Fruit fly (Drosophila melanogaster) whole organism, embryonic: ENCODE data around the gene Ptth.

Experiments used
- Antp ChIP-seq: fragments of 200-800 bp; sonication (Bioruptor generic); optimal IDR thresholded peaks from 3 replicates; lab custom pipeline; 2016; ENCODE audit warnings: missing biosample characterization, missing genetic modification characterization
- Atf3 ChIP-seq: fragments of 200-800 bp; sonication (Bioruptor generic); optimal IDR thresholded peaks from 3 replicates; lab custom pipeline; 2016; ENCODE audit warnings: missing biosample characterization, missing genetic modification characterization
- BEAF-32 ChIP-seq: fragments of 200-800 bp; sonication (Bioruptor generic); optimal IDR thresholded peaks from 3 replicates; lab custom pipeline; 2017; ENCODE audit warnings: missing biosample characterization, missing genetic modification characterization, mild to moderate bottlenecking, moderate library complexity, missing genetic modification reagents
- CG10209 ChIP-seq: fragments of 200-800 bp; sonication (Bioruptor generic); optimal IDR thresholded peaks from 3 replicates; lab custom pipeline; 2017; ENCODE audit warnings: missing biosample characterization, mild to moderate bottlenecking, missing genetic modification characterization, missing genetic modification reagents
- CG10321 ChIP-seq: fragments of 200-800 bp; sonication (Bioruptor generic); IDR thresholded peaks from 2 replicates; pipeline ENCODE4 v1.3.6; 2022; ENCODE audit warnings: missing biosample characterization, missing genetic modification characterization
- CG10979 ChIP-seq: fragments of 200-800 bp; sonication (Bioruptor generic); optimal IDR thresholded peaks from 2 replicates; lab custom pipeline; 2018; ENCODE audit warnings: missing biosample characterization, mild to moderate bottlenecking, missing genetic modification characterization, moderate library complexity
- CG11504 ChIP-seq: fragments of 200-800 bp; sonication (Bioruptor generic); optimal IDR thresholded peaks from 3 replicates; lab custom pipeline; 2019; ENCODE audit warnings: missing biosample characterization, mild to moderate bottlenecking, missing genetic modification characterization, moderate library complexity
- CG12942 ChIP-seq: fragments of 200-800 bp; sonication (Bioruptor generic); optimal IDR thresholded peaks from 3 replicates; lab custom pipeline; 2016; ENCODE audit warnings: missing biosample characterization, missing genetic modification characterization
- CG13123 ChIP-seq: fragments of 200-800 bp; sonication (Bioruptor generic); optimal IDR thresholded peaks from 2 replicates; lab custom pipeline; 2016; ENCODE audit warnings: missing biosample characterization, missing genetic modification characterization
- CG13894 ChIP-seq: fragments of 200-800 bp; sonication (Bioruptor generic); optimal IDR thresholded peaks from 3 replicates; lab custom pipeline; 2018; ENCODE audit warnings: missing biosample characterization, mild to moderate bottlenecking, missing genetic modification characterization, moderate library complexity
- CG14965 ChIP-seq: fragments of 200-800 bp; sonication (Bioruptor generic); optimal IDR thresholded peaks from 2 replicates; lab custom pipeline; 2016; ENCODE audit warnings: missing biosample characterization, missing genetic modification characterization, borderline replicate concordance
- CG15269 ChIP-seq: fragments of 200-800 bp; sonication (Bioruptor generic); optimal IDR thresholded peaks from 2 replicates; lab custom pipeline; 2018; ENCODE audit warnings: missing biosample characterization, mild to moderate bottlenecking, missing genetic modification characterization, moderate library complexity
- CG15696 ChIP-seq: fragments of 200-800 bp; sonication (Bioruptor generic); optimal IDR thresholded peaks from 2 replicates; lab custom pipeline; 2019; ENCODE audit warnings: missing biosample characterization, mild to moderate bottlenecking, missing genetic modification characterization, moderate library complexity
- CG18011 ChIP-seq: fragments of 200-800 bp; sonication (Bioruptor generic); optimal IDR thresholded peaks from 2 replicates; lab custom pipeline; 2017; ENCODE audit warnings: missing biosample characterization, missing genetic modification characterization, mild to moderate bottlenecking, moderate library complexity, missing genotype
- CG18476 ChIP-seq: fragments of 200-800 bp; sonication (Bioruptor generic); optimal IDR thresholded peaks from 2 replicates; lab custom pipeline; 2016; ENCODE audit warnings: missing biosample characterization, mild to moderate bottlenecking, missing genetic modification characterization
- CG31441 ChIP-seq: fragments of 200-800 bp; sonication (Bioruptor generic); IDR thresholded peaks from 2 replicates; pipeline ENCODE4 v1.3.6; 2022; ENCODE audit warnings: missing biosample characterization, missing genetic modification characterization
- CG33557 ChIP-seq: fragments of 200-800 bp; sonication (Bioruptor generic); optimal IDR thresholded peaks from 2 replicates; lab custom pipeline; 2019; ENCODE audit warnings: missing biosample characterization, mild to moderate bottlenecking, missing genetic modification characterization, moderate library complexity
- CG3847 ChIP-seq: fragments of 200-800 bp; sonication (Bioruptor generic); IDR thresholded peaks from 2 replicates; pipeline ENCODE4 v1.3.6; 2022; ENCODE audit warnings: missing biosample characterization, missing genetic modification characterization
- CG4282 ChIP-seq: fragments of 200-800 bp; sonication (Bioruptor generic); optimal IDR thresholded peaks from 2 replicates; lab custom pipeline; 2016; ENCODE audit warnings: missing biosample characterization, missing genetic modification characterization
- CG4820 ChIP-seq: fragments of 200-800 bp; sonication (Bioruptor generic); optimal IDR thresholded peaks from 3 replicates; lab custom pipeline; 2016; ENCODE audit warnings: missing biosample characterization, missing genetic modification characterization
- CG8359 ChIP-seq: fragments of 200-800 bp; sonication (Bioruptor generic); optimal IDR thresholded peaks from 2 replicates; lab custom pipeline; 2017; ENCODE audit warnings: missing biosample characterization, mild to moderate bottlenecking, missing genetic modification characterization, borderline replicate concordance
- CG9876 ChIP-seq: fragments of 200-800 bp; sonication (Bioruptor generic); optimal IDR thresholded peaks from 2 replicates; lab custom pipeline; 2016; ENCODE audit warnings: missing biosample characterization, missing genetic modification characterization
- CG9932 ChIP-seq: fragments of 200-800 bp; sonication (Bioruptor generic); IDR thresholded peaks from 2 replicates; pipeline ENCODE4 v1.3.6; 2022; ENCODE audit warnings: missing biosample characterization, missing genetic modification characterization
- CkIIα-i1 ChIP-seq: fragments of 200-800 bp; sonication (Bioruptor generic); IDR thresholded peaks from 2 replicates; pipeline ENCODE4 v1.3.6; 2022; ENCODE audit warnings: missing biosample characterization, missing genetic modification characterization
- CoRest ChIP-seq: fragments of 200-800 bp; sonication (Bioruptor generic); optimal IDR thresholded peaks from 3 replicates; lab custom pipeline; 2018; ENCODE audit warnings: missing biosample characterization, mild to moderate bottlenecking, missing genetic modification characterization, moderate library complexity
- GATAe ChIP-seq: fragments of 200-800 bp; sonication (Bioruptor generic); conservative IDR thresholded peaks from 2 replicates; pipeline ENCODE4 v1.3.6; 2022; ENCODE audit warnings: missing biosample characterization, missing genetic modification characterization
- Jarid2 ChIP-seq: fragments of 200-800 bp; sonication (Bioruptor generic); optimal IDR thresholded peaks from 3 replicates; lab custom pipeline; 2017; ENCODE audit warnings: mild to moderate bottlenecking, missing biosample characterization, missing genetic modification reagents, missing genetic modification characterization
- Kr ChIP-seq: fragments of 200-800 bp; sonication (Bioruptor generic); optimal IDR thresholded peaks from 2 replicates; lab custom pipeline; 2017; ENCODE audit warnings: missing biosample characterization, mild to moderate bottlenecking, missing genetic modification characterization
- MTF-1 ChIP-seq: fragments of 200-800 bp; sonication (Bioruptor generic); optimal IDR thresholded peaks from 2 replicates; lab custom pipeline; 2018; ENCODE audit warnings: missing biosample characterization, mild to moderate bottlenecking, missing genetic modification characterization, borderline replicate concordance
- Rx ChIP-seq: fragments of 200-800 bp; sonication (Bioruptor generic); IDR thresholded peaks from 2 replicates; pipeline ENCODE4 v1.3.6; 2022; ENCODE audit warnings: missing biosample characterization, missing genetic modification characterization
- Sin3A ChIP-seq: fragments of >200 bp; optimal IDR thresholded peaks from 2 replicates; lab custom pipeline; 2018
- Six4 ChIP-seq: fragments of 200-800 bp; sonication (Bioruptor generic); optimal IDR thresholded peaks from 2 replicates; lab custom pipeline; 2016; ENCODE audit warnings: missing biosample characterization, missing genetic modification characterization
- Sry-β ChIP-seq: fragments of 200-800 bp; sonication (Bioruptor generic); optimal IDR thresholded peaks from 2 replicates; lab custom pipeline; 2018; ENCODE audit warnings: missing biosample characterization, mild to moderate bottlenecking, missing genetic modification characterization, moderate library complexity
- Xbp1 ChIP-seq: fragments of 200-800 bp; sonication (Bioruptor generic); optimal IDR thresholded peaks from 3 replicates; lab custom pipeline; 2016; ENCODE audit warnings: missing biosample characterization, mild to moderate bottlenecking, missing genetic modification characterization
- ato ChIP-seq: fragments of 200-800 bp; sonication (Bioruptor generic); IDR thresholded peaks from 2 replicates; pipeline ENCODE4 v1.3.6; 2022; ENCODE audit warnings: missing biosample characterization, missing genetic modification characterization; ENCODE audit not compliant: partially characterized antibody
- cas ChIP-seq: fragments of 200-800 bp; sonication (Bioruptor generic); IDR thresholded peaks from 2 replicates; pipeline ENCODE4 v1.3.6; 2022; ENCODE audit warnings: missing biosample characterization, missing genetic modification characterization
- cato ChIP-seq: fragments of 200-800 bp; sonication (Bioruptor generic); optimal IDR thresholded peaks from 2 replicates; lab custom pipeline; 2016; ENCODE audit warnings: missing biosample characterization, missing genetic modification characterization, borderline replicate concordance
- crol ChIP-seq: fragments of 200-800 bp; sonication (Bioruptor generic); IDR thresholded peaks from 2 replicates; pipeline ENCODE4 v1.3.6; 2022; ENCODE audit warnings: missing biosample characterization, missing genetic modification characterization
- eve ChIP-seq, 2 experiments: fragments of >200 bp; optimal IDR thresholded peaks; 2 replicates each; lab custom pipeline; 2017; ENCODE audit warnings: missing biosample characterization in 2 of 2, missing genetic modification characterization in 2 of 2
- fu2 ChIP-seq: fragments of 200-800 bp; sonication (Bioruptor generic); optimal IDR thresholded peaks from 2 replicates; lab custom pipeline; 2016; ENCODE audit warnings: missing biosample characterization, missing genetic modification characterization
- jigr1 ChIP-seq: fragments of 200-800 bp; sonication (Bioruptor generic); IDR thresholded peaks from 3 replicates; pipeline ENCODE4 v1.3.6; 2022; ENCODE audit warnings: missing biosample characterization, missing genetic modification characterization
- jumu ChIP-seq: fragments of 200-800 bp; sonication (Bioruptor generic); optimal IDR thresholded peaks from 3 replicates; lab custom pipeline; 2016; ENCODE audit warnings: missing biosample characterization, missing genetic modification characterization
- kah ChIP-seq: fragments of 200-800 bp; sonication (Bioruptor generic); optimal IDR thresholded peaks from 2 replicates; lab custom pipeline; 2018; ENCODE audit warnings: missing biosample characterization, mild to moderate bottlenecking, missing genetic modification characterization
- lov ChIP-seq, 2 experiments: fragments of 200-800 bp in 1 of 2; fragments of >200 bp in 1 of 2; sonication (Bioruptor generic) in 1 of 2; IDR thresholded peaks in 1 of 2; optimal IDR thresholded peaks in 1 of 2; 2 replicates in 1 of 2; 3 replicates in 1 of 2; pipeline versions ENCODE4 v1.3.6 to Lab custom; 2017 to 2022; ENCODE audit warnings: missing biosample characterization in 1 of 2, missing genetic modification characterization in 1 of 2
- nau ChIP-seq: fragments of 200-800 bp; sonication (Bioruptor generic); optimal IDR thresholded peaks from 3 replicates; lab custom pipeline; 2017; ENCODE audit warnings: missing biosample characterization, mild to moderate bottlenecking, missing genetic modification characterization, missing genetic modification reagents
- phol ChIP-seq: fragments of 200-800 bp; sonication (Bioruptor generic); optimal IDR thresholded peaks from 3 replicates; lab custom pipeline; 2018; ENCODE audit warnings: missing biosample characterization, mild to moderate bottlenecking, missing genetic modification characterization, moderate library complexity
- pnt ChIP-seq: fragments of 200-800 bp; sonication (Bioruptor generic); optimal IDR thresholded peaks from 3 replicates; lab custom pipeline; 2016; ENCODE audit warnings: missing biosample characterization, missing genetic modification characterization
- psq ChIP-seq: fragments of 200-800 bp; sonication (Bioruptor generic); optimal IDR thresholded peaks from 2 replicates; lab custom pipeline; 2017; ENCODE audit warnings: missing biosample characterization, missing genetic modification characterization
- seq ChIP-seq: fragments of 200-800 bp; sonication (Bioruptor generic); IDR thresholded peaks from 2 replicates; pipeline ENCODE4 v1.3.6; 2022; ENCODE audit warnings: missing biosample characterization, missing genetic modification characterization
- unc-4 ChIP-seq: fragments of 200-800 bp; sonication (Bioruptor generic); IDR thresholded peaks from 2 replicates; pipeline ENCODE4 v1.3.6; 2022; ENCODE audit warnings: missing biosample characterization, missing genetic modification characterization; ENCODE audit not compliant: partially characterized antibody
- usp ChIP-seq: fragments of >200 bp; optimal IDR thresholded peaks from 2 replicates; lab custom pipeline; 2017; ENCODE audit warnings: missing biosample characterization, missing genetic modification characterization

Ptth gene

DNA sequence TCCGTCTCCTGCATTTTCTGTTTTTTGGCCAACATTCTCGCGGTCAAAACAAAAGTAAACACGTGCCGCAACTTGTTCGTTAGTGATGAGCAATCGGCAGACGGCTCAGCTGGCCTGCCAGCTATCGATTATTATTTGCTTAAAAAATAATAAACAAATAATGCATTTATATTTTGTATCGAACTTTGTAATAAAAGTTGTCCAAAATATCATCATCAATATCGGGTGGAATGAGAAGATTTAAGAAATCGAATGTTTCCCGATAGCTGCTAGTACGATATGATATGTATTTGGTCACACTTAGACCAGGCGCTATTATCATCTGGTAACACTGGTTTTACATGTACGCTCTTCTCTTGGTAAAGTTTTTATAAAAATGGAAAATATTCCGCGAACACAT lies 8.7 kb downstream of the Ptth start, which contains the start of the genes Nle and Sf3b1 (continued):
- TF ChIP-seq CG12942 (GFP tag; lab: Kevin White, UChicago) (peak; percentile 12), CG10321 (GFP tag; lab: Robert Waterston, UW) (no peak), Antp (GFP tag; lab: Kevin White, UChicago) (no peak), nau (GFP tag; lab: Kevin White, UChicago) (no peak), GATAe (GFP tag; lab: Robert Waterston, UW) (no peak), Six4 (GFP tag; lab: Kevin White, UChicago) (peak; percentile 42), CoRest (peak; percentile 60), Kr (GFP tag; lab: Kevin White, UChicago) (no peak), cas (GFP tag; lab: Robert Waterston, UW) (no peak), CG13894 (tag; lab: Kevin White, UChicago) (no peak), Sry-β (peak; percentile 77), CG18476 (GFP tag; lab: Kevin White, UChicago) (no peak), CG18011 (GFP tag; lab: Kevin White, UChicago) (peak; percentile 53), ato (GFP tag; lab: Robert Waterston, UW) (peak; percentile 70), Sin3A (lab: Kevin White, UChicago) (peak; percentile 81), crol (GFP tag; lab: Robert Waterston, UW) (no peak), psq (GFP tag; lab: Kevin White, UChicago) (peak; percentile 48), MTF-1 (GFP tag; lab: Kevin White, UChicago) (no peak), cato (GFP tag; lab: Kevin White, UChicago) (peak; percentile 21), CG10209 (GFP tag; lab: Kevin White, UChicago) (no peak), CG9932 (GFP tag; lab: Robert Waterston, UW) (peak; percentile 80), fu2 (peak; percentile 19), CG11504 (tag; lab: Kevin White, UChicago) (no peak), CG9876 (no peak), Xbp1 (GFP tag; lab: Kevin White, UChicago) (peak; percentile 74), jumu (GFP tag; lab: Kevin White, UChicago) (peak; percentile 37), CG31441 (GFP tag; lab: Robert Waterston, UW) (no peak), Jarid2 (no peak), jigr1 (no peak), usp (GFP tag; lab: Kevin White, UChicago) (no peak), unc-4 (GFP tag; lab: Robert Waterston, UW) (peak; percentile 97), CG33557 (GFP tag; lab: Kevin White, UChicago) (peak; percentile 53), phol (peak; percentile 77), kah (peak; percentile 87), seq (no peak), CG4820 (GFP tag; lab: Kevin White, UChicago) (no peak), pnt (GFP tag; lab: Kevin White, UChicago) (peak; percentile 13), CG15269 (tag; lab: Kevin White, UChicago) (no peak), Atf3 (peak; percentile 12), CG3847 (peak; percentile 78), lov (optimal IDR thresholded peaks at IDR 0.05; lab: Kevin White, UChicago) (no peak), lov (GFP tag; IDR thresholded peaks at IDR 0.05; lab: Robert Waterston, UW) (no peak), eve (GFP tag; optimal IDR thresholded peaks at IDR 0.05; lab: Kevin White, UChicago) (no peak), CkIIα-i1 (GFP tag; lab: Robert Waterston, UW) (no peak), Rx (GFP tag; lab: Robert Waterston, UW) (no peak), CG4282 (no peak), CG10979 (tag; lab: Kevin White, UChicago) (peak; percentile 47), CG14965 (GFP tag; lab: Kevin White, UChicago) (no peak), CG15696 (tag; lab: Kevin White, UChicago) (peak; percentile 67), CG13123 (GFP tag; lab: Kevin White, UChicago) (no peak), BEAF-32 (GFP tag; lab: Kevin White, UChicago) (peak; percentile 96), CG8359 (no peak)
